Worm (Caenorhabditis elegans) whole organism, L1 larva: ENCODE measurements around the gene adt-1.

ENCODE experiments used
- blmp-1 ChIP-seq: fragments of 150-350 bp; optimal IDR thresholded peaks from 2 replicates; lab custom pipeline; 2014; ENCODE audit warnings: missing biosample characterization, missing genetic modification characterization
- dpl-1 ChIP-seq, 3 experiments: fragments of 150-350 bp in 2 of 3; sonication (generic microtip) in 1 of 3; optimal IDR thresholded peaks; 2 replicates each; lab custom pipeline; 2014 to 2017; ENCODE audit warnings: missing biosample characterization in 3 of 3, missing genetic modification characterization in 3 of 3, missing genetic modification reagents in 3 of 3
- mdl-1 ChIP-seq, 2 experiments: fragments of 150-350 bp; optimal IDR thresholded peaks; 2 replicates each; lab custom pipeline; 2014 to 2017; ENCODE audit warnings: missing biosample characterization in 2 of 2, missing genetic modification characterization in 2 of 2, inconsistent platforms in 1 of 2
- nhr-11 ChIP-seq: fragments of 150-350 bp; optimal IDR thresholded peaks from 2 replicates; lab custom pipeline; 2014; ENCODE audit warnings: missing biosample characterization, missing genetic modification characterization
- nhr-28 ChIP-seq: fragments of 150-350 bp; optimal IDR thresholded peaks from 2 replicates; lab custom pipeline; 2014; ENCODE audit warnings: missing biosample characterization, missing genetic modification characterization
- nhr-77 ChIP-seq: fragments of 150-350 bp; optimal IDR thresholded peaks from 2 replicates; lab custom pipeline; 2014; ENCODE audit warnings: missing biosample characterization, missing genetic modification characterization
- skn-1 ChIP-seq: fragments of 150-350 bp; optimal IDR thresholded peaks from 2 replicates; lab custom pipeline; 2014; ENCODE audit warnings: missing biosample characterization, missing genetic modification characterization
- snpc-4 ChIP-seq: fragments of 150-350 bp; optimal IDR thresholded peaks from 2 replicates; lab custom pipeline; 2014; ENCODE audit warnings: missing biosample characterization, missing genetic modification characterization
- swsn-7 ChIP-seq: sonication (generic microtip); optimal IDR thresholded peaks from 2 replicates; lab custom pipeline; 2016; ENCODE audit warnings: missing genetic modification characterization, missing compliant biosample characterization
- unc-130 ChIP-seq: fragments of 150-350 bp; optimal IDR thresholded peaks from 2 replicates; lab custom pipeline; 2017; ENCODE audit warnings: missing biosample characterization, missing genetic modification characterization, inconsistent platforms
- zag-1 ChIP-seq: fragments of 150-350 bp; optimal IDR thresholded peaks from 2 replicates; lab custom pipeline; 2014; ENCODE audit warnings: missing biosample characterization, missing genetic modification characterization

DNA sequence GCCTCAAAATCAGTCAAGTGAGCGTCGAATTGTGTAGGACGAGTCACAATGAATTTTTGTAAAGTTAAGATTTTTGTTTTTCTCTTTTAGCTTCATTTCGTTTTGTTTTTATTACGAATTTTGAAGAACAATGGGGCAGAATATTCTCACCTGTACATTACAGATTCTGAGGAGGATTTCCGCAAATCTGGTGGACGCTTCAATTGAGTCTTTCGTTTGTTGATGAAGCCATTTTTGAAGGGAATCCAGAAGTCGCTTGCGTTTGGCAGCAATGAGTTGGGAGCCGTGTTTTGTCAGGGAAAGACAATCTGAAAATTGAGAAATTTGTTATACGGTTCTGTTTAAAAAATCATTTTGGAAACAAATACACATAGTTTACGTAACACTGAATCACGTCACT is 14.2 kb upstream of the adt-1 start:
- TF ChIP-seq zag-1 (no peak), dpl-1 (GFP tag; optimal IDR thresholded peaks at IDR 0.05; lab: Kevin White, UChicago) (no peak), nhr-11 (no peak), blmp-1 (tag; lab: Kevin White, UChicago) (no peak), nhr-28 (tag; lab: Kevin White, UChicago) (no peak), skn-1 (tag; lab: Kevin White, UChicago) (no peak), mdl-1 (tag; optimal IDR thresholded peaks at IDR 0.05; lab: Kevin White, UChicago) (no peak), snpc-4 (tag; lab: Kevin White, UChicago) (no peak), nhr-77 (tag; lab: Kevin White, UChicago) (no peak), unc-130 (tag; lab: Kevin White, UChicago) (no peak), swsn-7 (tag; lab: Kevin White, UChicago) (no peak)
